Fruit fly (Drosophila melanogaster) whole organism, embryonic: ENCODE data around the gene BthD.
A peak's percentile ranks its signal among the peaks of the same experiment; 100 is the strongest.

Experiments
- Aef1 ChIP-seq: fragments of 200-800 bp; sonication (Bioruptor generic); IDR thresholded peaks from 3 replicates; pipeline ENCODE4 v1.3.6; 2022; ENCODE audit warnings: missing biosample characterization, missing genetic modification characterization
- Atf3 ChIP-seq: fragments of 200-800 bp; sonication (Bioruptor generic); optimal IDR thresholded peaks from 3 replicates; lab custom pipeline; 2016; ENCODE audit warnings: missing biosample characterization, missing genetic modification characterization
- CG10959 ChIP-seq: fragments of 200-800 bp; sonication (Bioruptor generic); IDR thresholded peaks from 2 replicates; pipeline ENCODE4 v1.3.6; 2022; ENCODE audit warnings: missing biosample characterization, missing genetic modification characterization
- CG11093 ChIP-seq: fragments of 200-800 bp; sonication (Bioruptor generic); IDR thresholded peaks from 3 replicates; pipeline ENCODE4 v1.3.6; 2022; ENCODE audit warnings: missing biosample characterization, missing genetic modification characterization
- CG12104 ChIP-seq: fragments of 200-800 bp; sonication (Bioruptor generic); optimal IDR thresholded peaks from 3 replicates; lab custom pipeline; 2016; ENCODE audit warnings: missing biosample characterization, missing genetic modification characterization
- CG12942 ChIP-seq: fragments of 200-800 bp; sonication (Bioruptor generic); optimal IDR thresholded peaks from 3 replicates; lab custom pipeline; 2016; ENCODE audit warnings: missing biosample characterization, missing genetic modification characterization
- CG14965 ChIP-seq: fragments of 200-800 bp; sonication (Bioruptor generic); optimal IDR thresholded peaks from 2 replicates; lab custom pipeline; 2016; ENCODE audit warnings: missing biosample characterization, missing genetic modification characterization, borderline replicate concordance
- CG1529 ChIP-seq: fragments of 200-800 bp; sonication (Bioruptor generic); optimal IDR thresholded peaks from 3 replicates; lab custom pipeline; 2018; ENCODE audit warnings: missing biosample characterization, missing genetic modification characterization
- CG17568 ChIP-seq: fragments of 200-800 bp; sonication (Bioruptor generic); optimal IDR thresholded peaks from 2 replicates; lab custom pipeline; 2018; ENCODE audit warnings: missing biosample characterization, mild to moderate bottlenecking, missing genetic modification characterization, moderate library complexity
- CG18476 ChIP-seq: fragments of 200-800 bp; sonication (Bioruptor generic); optimal IDR thresholded peaks from 2 replicates; lab custom pipeline; 2016; ENCODE audit warnings: missing biosample characterization, mild to moderate bottlenecking, missing genetic modification characterization
- CG18599 ChIP-seq: fragments of 200-800 bp; sonication (Bioruptor generic); optimal IDR thresholded peaks from 3 replicates; lab custom pipeline; 2017; ENCODE audit warnings: missing biosample characterization, missing genetic modification characterization, mild to moderate bottlenecking, moderate library complexity, missing genetic modification reagents
- CG3838 ChIP-seq: fragments of 200-800 bp; sonication (Bioruptor generic); optimal IDR thresholded peaks from 3 replicates; lab custom pipeline; 2016; ENCODE audit warnings: missing biosample characterization, missing genetic modification characterization
- CG4328 ChIP-seq: fragments of 200-800 bp; sonication (Bioruptor generic); optimal IDR thresholded peaks from 3 replicates; lab custom pipeline; 2017; ENCODE audit warnings: missing biosample characterization, missing genetic modification reagents, missing genetic modification characterization
- CG4730 ChIP-seq: fragments of 200-800 bp; sonication (Bioruptor generic); IDR thresholded peaks from 2 replicates; pipeline ENCODE4 v1.3.6; 2022; ENCODE audit warnings: missing biosample characterization, missing genetic modification characterization
- CG4820 ChIP-seq: fragments of 200-800 bp; sonication (Bioruptor generic); optimal IDR thresholded peaks from 3 replicates; lab custom pipeline; 2016; ENCODE audit warnings: missing biosample characterization, missing genetic modification characterization
- CG6683 ChIP-seq: fragments of 200-800 bp; sonication (Bioruptor generic); optimal IDR thresholded peaks from 2 replicates; lab custom pipeline; 2017; ENCODE audit warnings: missing biosample characterization, mild to moderate bottlenecking, missing genetic modification characterization, missing genetic modification reagents
- CG6765 ChIP-seq: fragments of 200-800 bp; sonication (Bioruptor generic); optimal IDR thresholded peaks from 3 replicates; lab custom pipeline; 2017; ENCODE audit warnings: missing biosample characterization, mild to moderate bottlenecking, missing genetic modification characterization
- CG7786 ChIP-seq: fragments of 200-800 bp; sonication (Bioruptor generic); optimal IDR thresholded peaks from 2 replicates; lab custom pipeline; 2016; ENCODE audit warnings: missing biosample characterization, missing genetic modification characterization
- CoRest ChIP-seq: fragments of 200-800 bp; sonication (Bioruptor generic); optimal IDR thresholded peaks from 3 replicates; lab custom pipeline; 2018; ENCODE audit warnings: missing biosample characterization, mild to moderate bottlenecking, missing genetic modification characterization, moderate library complexity
- Ets97D ChIP-seq: fragments of 200-800 bp; sonication (Bioruptor generic); optimal IDR thresholded peaks from 3 replicates; lab custom pipeline; 2016; ENCODE audit warnings: missing biosample characterization, missing genetic modification characterization
- Fer1 ChIP-seq: fragments of 200-800 bp; sonication (Bioruptor generic); optimal IDR thresholded peaks from 2 replicates; lab custom pipeline; 2017; ENCODE audit warnings: missing biosample characterization, mild to moderate bottlenecking, missing genetic modification characterization
- HLH4C ChIP-seq: fragments of 200-800 bp; sonication (Bioruptor generic); IDR thresholded peaks from 3 replicates; pipeline ENCODE4 v1.3.6; 2022; ENCODE audit warnings: missing biosample characterization, missing genetic modification characterization; ENCODE audit not compliant: partially characterized antibody
- Hr78 ChIP-seq, 2 experiments: fragments of 200-800 bp in 1 of 2; fragments of >200 bp in 1 of 2; sonication (Bioruptor generic) in 1 of 2; optimal IDR thresholded peaks; 2 replicates each; lab custom pipeline; 2017 to 2019; ENCODE audit warnings: missing biosample characterization in 2 of 2, missing genetic modification characterization in 2 of 2, mild to moderate bottlenecking in 1 of 2, moderate library complexity in 1 of 2
- Kr ChIP-seq: fragments of 200-800 bp; sonication (Bioruptor generic); optimal IDR thresholded peaks from 2 replicates; lab custom pipeline; 2017; ENCODE audit warnings: missing biosample characterization, mild to moderate bottlenecking, missing genetic modification characterization
- NC2β ChIP-seq: fragments of 200-800 bp; sonication (Bioruptor generic); optimal IDR thresholded peaks from 2 replicates; lab custom pipeline; 2016; ENCODE audit warnings: missing biosample characterization, missing genetic modification characterization
- Poxn ChIP-seq: fragments of 200-800 bp; sonication (Bioruptor generic); IDR thresholded peaks from 2 replicates; pipeline ENCODE4 v1.3.6; 2022; ENCODE audit warnings: missing biosample characterization, missing genetic modification characterization
- TFAM ChIP-seq: fragments of 200-800 bp; sonication (Bioruptor generic); optimal IDR thresholded peaks from 2 replicates; lab custom pipeline; 2017; ENCODE audit warnings: missing biosample characterization, missing genetic modification characterization, inconsistent platforms
- YL-1 ChIP-seq: fragments of 200-800 bp; sonication (Bioruptor generic); optimal IDR thresholded peaks from 3 replicates; lab custom pipeline; 2017; ENCODE audit warnings: missing biosample characterization, mild to moderate bottlenecking, missing genetic modification characterization
- ab ChIP-seq: fragments of 200-800 bp; sonication (Bioruptor generic); optimal IDR thresholded peaks from 2 replicates; lab custom pipeline; 2016; ENCODE audit warnings: missing biosample characterization, missing genetic modification characterization
- amos ChIP-seq: fragments of 200-800 bp; sonication (Bioruptor generic); IDR thresholded peaks from 2 replicates; pipeline ENCODE4 v1.3.6; 2022; ENCODE audit warnings: missing biosample characterization, missing genetic modification characterization; ENCODE audit not compliant: partially characterized antibody
- ara ChIP-seq: fragments of 200-800 bp; sonication (Bioruptor generic); IDR thresholded peaks from 2 replicates; pipeline ENCODE4 v1.3.6; 2022; ENCODE audit warnings: missing biosample characterization, missing genetic modification characterization
- cato ChIP-seq: fragments of 200-800 bp; sonication (Bioruptor generic); optimal IDR thresholded peaks from 2 replicates; lab custom pipeline; 2016; ENCODE audit warnings: missing biosample characterization, missing genetic modification characterization, borderline replicate concordance
- fd64A ChIP-seq: fragments of 200-800 bp; sonication (Bioruptor generic); optimal IDR thresholded peaks from 3 replicates; lab custom pipeline; 2018; ENCODE audit warnings: missing biosample characterization, mild to moderate bottlenecking, missing genetic modification characterization
- grn ChIP-seq: fragments of 200-800 bp; sonication (Bioruptor generic); optimal IDR thresholded peaks from 3 replicates; lab custom pipeline; 2017; ENCODE audit warnings: missing biosample characterization, missing genetic modification characterization
- gro ChIP-seq: fragments of 200-800 bp; sonication (Bioruptor generic); optimal IDR thresholded peaks from 2 replicates; lab custom pipeline; 2016; ENCODE audit warnings: missing biosample characterization, missing genetic modification characterization
- gsb-n ChIP-seq: fragments of 200-800 bp; sonication (Bioruptor generic); optimal IDR thresholded peaks from 3 replicates; lab custom pipeline; 2018; ENCODE audit warnings: missing biosample characterization, mild to moderate bottlenecking, missing genetic modification characterization
- jing ChIP-seq: fragments of 200-800 bp; sonication (Bioruptor generic); optimal IDR thresholded peaks from 2 replicates; lab custom pipeline; 2018; ENCODE audit warnings: missing biosample characterization, mild to moderate bottlenecking, missing genetic modification characterization
- nerfin-1 ChIP-seq: fragments of 200-800 bp; sonication (Bioruptor generic); optimal IDR thresholded peaks from 3 replicates; lab custom pipeline; 2019; ENCODE audit warnings: missing biosample characterization, mild to moderate bottlenecking, missing genetic modification characterization, moderate library complexity
- pan ChIP-seq, 4 experiments: fragments of >200 bp in 3 of 4; fragments of 200-800 bp in 1 of 4; sonication (Bioruptor generic) in 1 of 4; optimal IDR thresholded peaks in 3 of 4; IDR thresholded peaks in 1 of 4; 2 replicates each; pipeline versions ENCODE4 v1.3.6 to Lab custom; 2017 to 2022; ENCODE audit warnings: missing biosample characterization in 2 of 4, missing genetic modification characterization in 2 of 4, mixed read lengths in 1 of 4
- pho ChIP-seq: fragments of 200-800 bp; sonication (Bioruptor generic); optimal IDR thresholded peaks from 2 replicates; lab custom pipeline; 2016; ENCODE audit warnings: missing biosample characterization, missing genetic modification characterization
- psq ChIP-seq: fragments of 200-800 bp; sonication (Bioruptor generic); optimal IDR thresholded peaks from 2 replicates; lab custom pipeline; 2017; ENCODE audit warnings: missing biosample characterization, missing genetic modification characterization
- sens ChIP-seq: fragments of 200-800 bp; sonication (Bioruptor generic); peaks from one replicate; lab custom pipeline; 2016; ENCODE audit warnings: missing biosample characterization, missing genetic modification characterization
- sim ChIP-seq: fragments of 200-800 bp; sonication (Bioruptor generic); IDR thresholded peaks from 2 replicates; pipeline ENCODE4 v1.3.6; 2022; ENCODE audit warnings: missing biosample characterization, missing genetic modification characterization
- sr ChIP-seq: fragments of 200-800 bp; sonication (Bioruptor generic); IDR thresholded peaks from 3 replicates; pipeline ENCODE4 v1.3.6; 2022; ENCODE audit warnings: missing biosample characterization, missing genetic modification characterization
- trh ChIP-seq: fragments of 200-800 bp; sonication (Bioruptor generic); optimal IDR thresholded peaks from 2 replicates; lab custom pipeline; 2016; ENCODE audit warnings: missing biosample characterization, missing genetic modification characterization
- ttk ChIP-seq: fragments of 200-800 bp; sonication (Bioruptor generic); IDR thresholded peaks from 2 replicates; pipeline ENCODE4 v2.1.2; 2022; ENCODE audit warnings: missing biosample characterization, missing genetic modification characterization
- tx ChIP-seq: fragments of 200-800 bp; sonication (Bioruptor generic); optimal IDR thresholded peaks from 2 replicates; lab custom pipeline; 2016; ENCODE audit warnings: missing biosample characterization, missing genetic modification characterization
- zfh2 ChIP-seq: fragments of 200-800 bp; sonication (Bioruptor generic); optimal IDR thresholded peaks from 2 replicates; lab custom pipeline; 2016; ENCODE audit warnings: missing biosample characterization, missing genetic modification characterization

Gene BthD

dm6 chrX:13563483-13564443 lies 48.2 kb upstream of the BthD start, which contains the start of the genes CG46311 and Tpst (continued):
- TF ChIP-seq CG6683 (GFP tag; lab: Kevin White, UChicago) (no peak), Ets97D (GFP tag; lab: Kevin White, UChicago) (peak; percentile 78), CG4820 (GFP tag; lab: Kevin White, UChicago) (peak; percentile 50), Hr78 (GFP tag; optimal IDR thresholded peaks at IDR 0.05; lab: Kevin White, UChicago) (no peak), ab (GFP tag; lab: Kevin White, UChicago) (no peak), gsb-n (tag; lab: Kevin White, UChicago) (no peak), grn (no peak), nerfin-1 (tag; lab: Kevin White, UChicago) (no peak), amos (GFP tag; lab: Robert Waterston, UW) (peak; percentile 59), Atf3 (GFP tag; lab: Kevin White, UChicago) (peak; percentile 32), ttk (GFP tag; lab: Robert Waterston, UW) (peak; percentile 34; the same call in 1 of the 2 replicates), CG3838 (peak; percentile 70), sr (GFP tag; lab: Robert Waterston, UW) (peak; percentile 43; the same call in 2 of the 3 replicates), CG14965 (GFP tag; lab: Kevin White, UChicago) (peak; percentile 83), psq (GFP tag; lab: Kevin White, UChicago) (no peak), fd64A (GFP tag; lab: Kevin White, UChicago) (no peak), NC2β (GFP tag; lab: Kevin White, UChicago) (peak; percentile 72), CG12104 (no peak), CG11093 (GFP tag; lab: Robert Waterston, UW) (no peak), CG12942 (GFP tag; lab: Kevin White, UChicago) (peak; percentile 57), pan (optimal IDR thresholded peaks at IDR 0.05; lab: Kevin White, UChicago) (no peak), pan (GFP tag; optimal IDR thresholded peaks at IDR 0.05 in 1 of 2, IDR thresholded peaks at IDR 0.05 in 1 of 2) (peak in 1 of 2 experiments; percentile 71), CG7786 (peak; percentile 43), pho (GFP tag; lab: Kevin White, UChicago) (peak; percentile 33), CG10959 (GFP tag; lab: Robert Waterston, UW) (peak; percentile 43), gro (GFP tag; lab: Kevin White, UChicago) (peak; percentile 4), HLH4C (GFP tag; lab: Robert Waterston, UW) (peak; percentile 17; the same call in 1 of the 3 replicates), Kr (GFP tag; lab: Kevin White, UChicago) (no peak), tx (no peak), CG1529 (GFP tag; lab: Kevin White, UChicago) (no peak), cato (GFP tag; lab: Kevin White, UChicago) (no peak), Fer1 (GFP tag; lab: Kevin White, UChicago) (peak; percentile 44), Poxn (GFP tag; lab: Robert Waterston, UW) (no peak), CG18599 (GFP tag; lab: Kevin White, UChicago) (peak; percentile 63), CG18476 (no peak), CG4730 (GFP tag; lab: Robert Waterston, UW) (peak; percentile 46; the same call in 1 of the 2 replicates), CoRest (tag; lab: Kevin White, UChicago) (peak; percentile 44), Aef1 (GFP tag; lab: Robert Waterston, UW) (peak; percentile 45; the same call in 2 of the 3 replicates), sim (no peak), CG4328 (GFP tag; lab: Kevin White, UChicago) (peak; percentile 44), jing (GFP tag; lab: Kevin White, UChicago) (no peak), sens (GFP tag; lab: Kevin White, UChicago) (peak; percentile 74), TFAM (GFP tag; lab: Kevin White, UChicago) (no peak), CG17568 (no peak), zfh2 (GFP tag; lab: Kevin White, UChicago) (peak; percentile 30), YL-1 (GFP tag; lab: Kevin White, UChicago) (peak; percentile 66), trh (no peak), CG6765 (no peak), ara (GFP tag; lab: Robert Waterston, UW) (peak; percentile 58)
